Fruit fly (Drosophila melanogaster) whole organism, prepupa: ENCODE results near the gene Pfas.

Source experiments
- CG10669 ChIP-seq: fragments of 200-800 bp; sonication (Bioruptor generic); optimal IDR thresholded peaks from 3 replicates; lab custom pipeline; 2018; ENCODE audit warnings: missing biosample characterization, mild to moderate bottlenecking, missing genetic modification characterization, moderate library complexity
- CG11902 ChIP-seq: fragments of 200-800 bp; sonication (Bioruptor generic); optimal IDR thresholded peaks from 3 replicates; lab custom pipeline; 2016; ENCODE audit warnings: missing biosample characterization, missing genetic modification characterization
- CG8632 ChIP-seq: fragments of 200-800 bp; sonication (Bioruptor generic); optimal IDR thresholded peaks from 3 replicates; lab custom pipeline; 2016; ENCODE audit warnings: missing biosample characterization, missing genetic modification characterization
- Lpt ChIP-seq: fragments of 200-800 bp; sonication (Bioruptor generic); optimal IDR thresholded peaks from 3 replicates; lab custom pipeline; 2016; ENCODE audit warnings: missing biosample characterization, missing genetic modification characterization
- Sox102F ChIP-seq: fragments of 200-800 bp; sonication (Bioruptor generic); optimal IDR thresholded peaks from 2 replicates; lab custom pipeline; 2016; ENCODE audit warnings: missing biosample characterization, mild to moderate bottlenecking, missing genetic modification characterization
- achi ChIP-seq: fragments of 200-800 bp; sonication (Bioruptor generic); optimal IDR thresholded peaks from 3 replicates; lab custom pipeline; 2016; ENCODE audit warnings: missing biosample characterization, missing genetic modification characterization
- eg ChIP-seq: fragments of 200-800 bp; sonication (Bioruptor generic); IDR thresholded peaks from 3 replicates; pipeline ENCODE4 v1.3.6; 2022; ENCODE audit warnings: missing biosample characterization, missing genetic modification characterization
- fd85E ChIP-seq: fragments of 200-800 bp; sonication (Bioruptor generic); optimal IDR thresholded peaks from 3 replicates; lab custom pipeline; 2016; ENCODE audit warnings: missing biosample characterization, missing genetic modification characterization
- ss ChIP-seq, 2 experiments: fragments of 200-800 bp; sonication (Bioruptor generic); optimal IDR thresholded peaks; 2 replicates in 1 of 2; 3 replicates in 1 of 2; lab custom pipeline; 2017 to 2018; ENCODE audit warnings: mild to moderate bottlenecking in 2 of 2, missing biosample characterization in 2 of 2, missing genetic modification characterization in 2 of 2, moderate library complexity in 1 of 2

DNA sequence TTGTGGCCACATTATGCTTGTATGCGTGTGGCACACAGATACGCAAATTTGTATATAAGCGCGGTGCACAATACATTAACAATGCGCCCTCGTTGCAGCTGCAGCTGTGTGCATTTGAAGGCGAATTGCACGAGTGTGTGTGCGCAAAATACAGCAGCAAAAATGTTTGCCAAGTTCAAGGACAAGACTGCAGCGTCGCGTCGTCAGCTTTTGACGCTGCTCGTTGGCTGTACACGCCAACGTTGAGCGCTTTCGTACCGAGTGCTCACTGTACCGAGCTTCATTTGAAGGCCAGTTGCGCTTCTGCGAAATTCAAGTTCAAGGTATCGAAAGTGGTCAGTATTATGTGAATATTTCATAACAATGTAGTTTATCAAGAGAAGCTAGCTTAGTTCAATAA is 40.9 kb upstream of the Pfas start:
- TF ChIP-seq fd85E (GFP tag; lab: Kevin White, UChicago) (no peak), Lpt (GFP tag; lab: Kevin White, UChicago) (no peak), ss (GFP tag; optimal IDR thresholded peaks at IDR 0.05; lab: Kevin White, UChicago) (no peak), achi (GFP tag; lab: Kevin White, UChicago) (no peak), eg (GFP tag; lab: Robert Waterston, UW) (no peak), CG11902 (GFP tag; lab: Kevin White, UChicago) (no peak), CG10669 (GFP tag; lab: Kevin White, UChicago) (no peak), Sox102F (GFP tag; lab: Kevin White, UChicago) (no peak), CG8632 (no peak)
